Worm (Caenorhabditis elegans) whole organism, late embryonic: ENCODE results near the gene T12G3.2.

ENCODE experiments used
- ceh-2 ChIP-seq: sonication (generic microtip); optimal IDR thresholded peaks from 2 replicates; lab custom pipeline; 2016; ENCODE audit warnings: missing genotype, missing genetic modification characterization, missing compliant biosample characterization
- ceh-24 ChIP-seq: sonication (generic microtip); optimal IDR thresholded peaks from 2 replicates; lab custom pipeline; 2016; ENCODE audit warnings: mild to moderate bottlenecking, missing genetic modification characterization, missing compliant biosample characterization
- gmeb-2 ChIP-seq: sonication (generic microtip); optimal IDR thresholded peaks from 2 replicates; lab custom pipeline; 2016; ENCODE audit warnings: missing genetic modification characterization, inconsistent platforms, missing compliant biosample characterization
- lim-6 ChIP-seq: sonication (generic microtip); optimal IDR thresholded peaks from 2 replicates; lab custom pipeline; 2016; ENCODE audit warnings: missing genetic modification characterization, missing compliant biosample characterization
- nhr-11 ChIP-seq: fragments of 150-350 bp; optimal IDR thresholded peaks from 2 replicates; lab custom pipeline; 2014; ENCODE audit warnings: missing biosample characterization, missing genetic modification characterization
- pha-4 ChIP-seq: fragments of 150-350 bp; optimal IDR thresholded peaks from 2 replicates; lab custom pipeline; 2018; ENCODE audit warnings: missing biosample characterization, missing genetic modification reagents, missing genetic modification characterization

DNA sequence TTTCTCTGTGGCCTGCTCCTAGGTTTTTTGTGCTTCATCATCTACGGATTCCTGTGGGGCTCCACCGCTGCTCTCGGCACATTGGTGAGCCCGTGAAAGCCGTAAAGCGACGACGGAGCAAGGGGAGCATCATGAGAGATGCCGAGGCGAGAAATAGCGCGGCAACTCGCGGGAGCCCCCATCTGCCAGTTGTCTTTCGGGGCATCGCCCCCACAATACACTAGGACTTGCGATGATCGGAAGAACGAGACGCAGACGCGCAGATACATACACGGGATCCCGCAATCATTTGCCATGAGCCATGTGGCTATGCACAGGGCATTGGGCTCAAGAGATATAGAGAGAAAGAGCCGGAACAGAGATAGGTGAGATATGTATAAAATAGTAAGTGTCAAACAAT is 36.4 kb downstream of the T12G3.2 start:
- TF ChIP-seq nhr-11 (tag; lab: Kevin White, UChicago) (no peak), ceh-24 (no peak), gmeb-2 (tag; lab: Kevin White, UChicago) (no peak), ceh-2 (tag; lab: Kevin White, UChicago) (peak; percentile 11), lim-6 (tag; lab: Kevin White, UChicago) (no peak), pha-4 (tag; lab: Kevin White, UChicago) (no peak)
